Fruit fly (Drosophila melanogaster) whole organism, embryonic: Measurements from ENCODE around the gene Dis3.

Experiments
- Adf1 ChIP-seq: fragments of 200-800 bp; sonication (Bioruptor generic); IDR thresholded peaks from 2 replicates; pipeline ENCODE4 v1.3.6; 2022; ENCODE audit warnings: missing biosample characterization, missing genetic modification characterization
- Antp ChIP-seq: fragments of 200-800 bp; sonication (Bioruptor generic); optimal IDR thresholded peaks from 3 replicates; lab custom pipeline; 2016; ENCODE audit warnings: missing biosample characterization, missing genetic modification characterization
- BEAF-32 ChIP-seq: fragments of 200-800 bp; sonication (Bioruptor generic); optimal IDR thresholded peaks from 3 replicates; lab custom pipeline; 2017; ENCODE audit warnings: missing biosample characterization, missing genetic modification characterization, mild to moderate bottlenecking, moderate library complexity, missing genetic modification reagents
- CG10147 ChIP-seq: fragments of 200-800 bp; sonication (Bioruptor generic); optimal IDR thresholded peaks from 2 replicates; lab custom pipeline; 2019; ENCODE audit warnings: missing biosample characterization, mild to moderate bottlenecking, missing genetic modification characterization, moderate library complexity
- CG11456 ChIP-seq: fragments of 200-800 bp; sonication (Bioruptor generic); IDR thresholded peaks from 3 replicates; pipeline ENCODE4 v1.3.6; 2022; ENCODE audit warnings: missing biosample characterization, missing genetic modification characterization
- CG12391 ChIP-seq: fragments of 200-800 bp; sonication (Bioruptor generic); optimal IDR thresholded peaks from 3 replicates; lab custom pipeline; 2018; ENCODE audit warnings: missing biosample characterization, mild to moderate bottlenecking, missing genetic modification characterization, moderate library complexity
- CG13424 ChIP-seq: fragments of 200-800 bp; sonication (Bioruptor generic); optimal IDR thresholded peaks from 2 replicates; lab custom pipeline; 2019; ENCODE audit warnings: missing biosample characterization, mild to moderate bottlenecking, missing genetic modification characterization, moderate library complexity
- CG15011 ChIP-seq: fragments of 200-800 bp; sonication (Bioruptor generic); optimal IDR thresholded peaks from 3 replicates; lab custom pipeline; 2018; ENCODE audit warnings: missing biosample characterization, mild to moderate bottlenecking, missing genetic modification characterization
- CG1529 ChIP-seq: fragments of 200-800 bp; sonication (Bioruptor generic); optimal IDR thresholded peaks from 3 replicates; lab custom pipeline; 2018; ENCODE audit warnings: missing biosample characterization, missing genetic modification characterization
- CG15514 ChIP-seq: fragments of 200-800 bp; sonication (Bioruptor generic); optimal IDR thresholded peaks from 3 replicates; lab custom pipeline; 2017; ENCODE audit warnings: missing biosample characterization, missing genetic modification characterization, mild to moderate bottlenecking, moderate library complexity, missing genetic modification reagents
- CG15601 ChIP-seq: fragments of 200-800 bp; sonication (Bioruptor generic); optimal IDR thresholded peaks from 3 replicates; lab custom pipeline; 2019; ENCODE audit warnings: missing biosample characterization, mild to moderate bottlenecking, missing genetic modification characterization, moderate library complexity
- CG1602 ChIP-seq: fragments of 200-800 bp; sonication (Bioruptor generic); optimal IDR thresholded peaks from 3 replicates; lab custom pipeline; 2016; ENCODE audit warnings: missing biosample characterization, missing genetic modification characterization
- CG16779 ChIP-seq: fragments of 200-800 bp; sonication (Bioruptor generic); IDR thresholded peaks from 2 replicates; pipeline ENCODE4 v1.3.6; 2022; ENCODE audit warnings: missing biosample characterization, missing genetic modification characterization
- CG17361 ChIP-seq: fragments of 200-800 bp; sonication (Bioruptor generic); IDR thresholded peaks from 3 replicates; pipeline ENCODE4 v1.3.6; 2022; ENCODE audit warnings: missing biosample characterization, missing genetic modification characterization
- CG1792 ChIP-seq: fragments of 200-800 bp; sonication (Bioruptor generic); optimal IDR thresholded peaks from 2 replicates; lab custom pipeline; 2016; ENCODE audit warnings: missing biosample characterization, missing genetic modification characterization
- CG2129 ChIP-seq: fragments of 200-800 bp; sonication (Bioruptor generic); IDR thresholded peaks from 2 replicates; pipeline ENCODE4 v1.3.6; 2022; ENCODE audit warnings: missing biosample characterization, missing genetic modification characterization; ENCODE audit not compliant: partially characterized antibody
- CG2202 ChIP-seq: fragments of 200-800 bp; sonication (Bioruptor generic); optimal IDR thresholded peaks from 2 replicates; lab custom pipeline; 2018; ENCODE audit warnings: missing biosample characterization, mild to moderate bottlenecking, missing genetic modification characterization
- CG2875 ChIP-seq: fragments of 200-800 bp; sonication (Bioruptor generic); optimal IDR thresholded peaks from 2 replicates; lab custom pipeline; 2017; ENCODE audit warnings: missing biosample characterization, mild to moderate bottlenecking, missing genetic modification characterization, missing genetic modification reagents
- CG31388 ChIP-seq: fragments of 200-800 bp; sonication (Bioruptor generic); optimal IDR thresholded peaks from 2 replicates; lab custom pipeline; 2016; ENCODE audit warnings: missing biosample characterization, missing genetic modification characterization
- CG31441 ChIP-seq: fragments of 200-800 bp; sonication (Bioruptor generic); IDR thresholded peaks from 2 replicates; pipeline ENCODE4 v1.3.6; 2022; ENCODE audit warnings: missing biosample characterization, missing genetic modification characterization
- CG4328 ChIP-seq: fragments of 200-800 bp; sonication (Bioruptor generic); optimal IDR thresholded peaks from 3 replicates; lab custom pipeline; 2017; ENCODE audit warnings: missing biosample characterization, missing genetic modification reagents, missing genetic modification characterization
- CG4707 ChIP-seq: fragments of 200-800 bp; sonication (Bioruptor generic); optimal IDR thresholded peaks from 2 replicates; lab custom pipeline; 2018; ENCODE audit warnings: missing biosample characterization, mild to moderate bottlenecking, missing genetic modification characterization, moderate library complexity
- CG4820 ChIP-seq: fragments of 200-800 bp; sonication (Bioruptor generic); optimal IDR thresholded peaks from 3 replicates; lab custom pipeline; 2016; ENCODE audit warnings: missing biosample characterization, missing genetic modification characterization
- CG5953 ChIP-seq: fragments of 200-800 bp; sonication (Bioruptor generic); IDR thresholded peaks from 2 replicates; pipeline ENCODE4 v1.3.6; 2022; ENCODE audit warnings: missing biosample characterization, missing genetic modification characterization
- CG6791 ChIP-seq: fragments of 200-800 bp; sonication (Bioruptor generic); IDR thresholded peaks from 3 replicates; pipeline ENCODE4 v1.3.6; 2022; ENCODE audit warnings: missing biosample characterization, missing genetic modification characterization; ENCODE audit not compliant: partially characterized antibody
- CG7963 ChIP-seq: fragments of 200-800 bp; sonication (Bioruptor generic); IDR thresholded peaks from 3 replicates; pipeline ENCODE4 v1.3.6; 2022; ENCODE audit warnings: missing biosample characterization, missing genetic modification characterization; ENCODE audit not compliant: partially characterized antibody
- Doc2 ChIP-seq: fragments of 200-800 bp; sonication (Bioruptor generic); IDR thresholded peaks from 2 replicates; pipeline ENCODE4 v1.3.6; 2022; ENCODE audit warnings: missing biosample characterization, missing genetic modification characterization
- ERR ChIP-seq: fragments of 200-800 bp; sonication (Bioruptor generic); optimal IDR thresholded peaks from 2 replicates; lab custom pipeline; 2016; ENCODE audit warnings: missing biosample characterization, missing genetic modification characterization
- Gug ChIP-seq: fragments of 200-800 bp; sonication (Bioruptor generic); IDR thresholded peaks from 4 replicates; pipeline ENCODE4 v1.3.6; 2022; ENCODE audit warnings: missing biosample characterization, missing genetic modification characterization
- H2.0 ChIP-seq: fragments of 200-800 bp; sonication (Bioruptor generic); IDR thresholded peaks from 2 replicates; pipeline ENCODE4 v1.3.6; 2022; ENCODE audit warnings: missing biosample characterization, missing genetic modification characterization
- HLH54F ChIP-seq: fragments of 200-800 bp; sonication (Bioruptor generic); optimal IDR thresholded peaks from 3 replicates; lab custom pipeline; 2016; ENCODE audit warnings: missing biosample characterization, missing genetic modification characterization
- HLHmδ ChIP-seq: fragments of 200-800 bp; sonication (Bioruptor generic); optimal IDR thresholded peaks from 2 replicates; lab custom pipeline; 2018; ENCODE audit warnings: missing biosample characterization, mild to moderate bottlenecking, missing genetic modification characterization, moderate library complexity
- HmgD ChIP-seq: fragments of 200-800 bp; sonication (Bioruptor generic); optimal IDR thresholded peaks from 3 replicates; lab custom pipeline; 2016; ENCODE audit warnings: missing biosample characterization, missing genetic modification characterization
- Hr51 ChIP-seq, 2 experiments: fragments of 200-800 bp; sonication (Bioruptor generic); optimal IDR thresholded peaks; 2 replicates in 1 of 2; 3 replicates in 1 of 2; lab custom pipeline; 2016 to 2018; ENCODE audit warnings: missing biosample characterization in 2 of 2, missing genetic modification characterization in 2 of 2, mild to moderate bottlenecking in 1 of 2, moderate library complexity in 1 of 2
- MESR4 ChIP-seq: fragments of 200-800 bp; sonication (Bioruptor generic); optimal IDR thresholded peaks from 2 replicates; lab custom pipeline; 2018; ENCODE audit warnings: missing biosample characterization, mild to moderate bottlenecking, missing genetic modification characterization, moderate library complexity
- Rfx ChIP-seq: fragments of 200-800 bp; sonication (Bioruptor generic); IDR thresholded peaks from 2 replicates; pipeline ENCODE4 v1.3.6; 2022; ENCODE audit warnings: missing biosample characterization, missing genetic modification characterization
- Xbp1 ChIP-seq: fragments of 200-800 bp; sonication (Bioruptor generic); optimal IDR thresholded peaks from 3 replicates; lab custom pipeline; 2016; ENCODE audit warnings: missing biosample characterization, mild to moderate bottlenecking, missing genetic modification characterization
- cg ChIP-seq: fragments of 200-800 bp; sonication (Bioruptor generic); optimal IDR thresholded peaks from 3 replicates; lab custom pipeline; 2019; ENCODE audit warnings: missing biosample characterization, mild to moderate bottlenecking, missing genetic modification characterization, moderate library complexity
- ci ChIP-seq: fragments of 200-800 bp; sonication (Bioruptor generic); IDR thresholded peaks from 3 replicates; pipeline ENCODE4 v1.3.6; 2022; ENCODE audit warnings: missing biosample characterization, missing genetic modification characterization
- ems ChIP-seq: fragments of 200-800 bp; sonication (Bioruptor generic); optimal IDR thresholded peaks from 3 replicates; lab custom pipeline; 2016; ENCODE audit warnings: missing biosample characterization, missing genetic modification characterization
- fd3F ChIP-seq: fragments of 200-800 bp; sonication (Bioruptor generic); optimal IDR thresholded peaks from 2 replicates; lab custom pipeline; 2018; ENCODE audit warnings: missing biosample characterization, mild to moderate bottlenecking, missing genetic modification characterization, moderate library complexity
- gcm2 ChIP-seq: fragments of 200-800 bp; sonication (Bioruptor generic); optimal IDR thresholded peaks from 2 replicates; lab custom pipeline; 2016; ENCODE audit warnings: missing biosample characterization, missing genetic modification characterization
- kay ChIP-seq: fragments of 200-800 bp; sonication (Bioruptor generic); optimal IDR thresholded peaks from 2 replicates; lab custom pipeline; 2016; ENCODE audit warnings: missing biosample characterization, missing genetic modification characterization
- mld ChIP-seq: fragments of 200-800 bp; sonication (Bioruptor generic); IDR thresholded peaks from 3 replicates; pipeline ENCODE4 v1.3.6; 2022; ENCODE audit warnings: missing biosample characterization, missing genetic modification characterization; ENCODE audit not compliant: partially characterized antibody
- pb ChIP-seq: fragments of 200-800 bp; sonication (Bioruptor generic); optimal IDR thresholded peaks from 3 replicates; lab custom pipeline; 2016; ENCODE audit warnings: missing biosample characterization, missing genetic modification characterization
- phol ChIP-seq: fragments of 200-800 bp; sonication (Bioruptor generic); optimal IDR thresholded peaks from 3 replicates; lab custom pipeline; 2018; ENCODE audit warnings: missing biosample characterization, mild to moderate bottlenecking, missing genetic modification characterization, moderate library complexity
- slp2 ChIP-seq: fragments of 200-800 bp; sonication (Bioruptor generic); optimal IDR thresholded peaks from 2 replicates; lab custom pipeline; 2016; ENCODE audit warnings: missing biosample characterization, missing genetic modification characterization
- trh ChIP-seq: fragments of 200-800 bp; sonication (Bioruptor generic); optimal IDR thresholded peaks from 2 replicates; lab custom pipeline; 2016; ENCODE audit warnings: missing biosample characterization, missing genetic modification characterization
- unpg ChIP-seq: fragments of 200-800 bp; sonication (Bioruptor generic); optimal IDR thresholded peaks from 3 replicates; lab custom pipeline; 2018; ENCODE audit warnings: missing biosample characterization, mild to moderate bottlenecking, missing genetic modification characterization, moderate library complexity
- usp ChIP-seq: fragments of >200 bp; optimal IDR thresholded peaks from 2 replicates; lab custom pipeline; 2017; ENCODE audit warnings: missing biosample characterization, missing genetic modification characterization
- zen2 ChIP-seq: fragments of 200-800 bp; sonication (Bioruptor generic); IDR thresholded peaks from 3 replicates; pipeline ENCODE4 v1.3.6; 2022; ENCODE audit warnings: missing biosample characterization, missing genetic modification characterization; ENCODE audit not compliant: partially characterized antibody

Gene Dis3

DNA sequence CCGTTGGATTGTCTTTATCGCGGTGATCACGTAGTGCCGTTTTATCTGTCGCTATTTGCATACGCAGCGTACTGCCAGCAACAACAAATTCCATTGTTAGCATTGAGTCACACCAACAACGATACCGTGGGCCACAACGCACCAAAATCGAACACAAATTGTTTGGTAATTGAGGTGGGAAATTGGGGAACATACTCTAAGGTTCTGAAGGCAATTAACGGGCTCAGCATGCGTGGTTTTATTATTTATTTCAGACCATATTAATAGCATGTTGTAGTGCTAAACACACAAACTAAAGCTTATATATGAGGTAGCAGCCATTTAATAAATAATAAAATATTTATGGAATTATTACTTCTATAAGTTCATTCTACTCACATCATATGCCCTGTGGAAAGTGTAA, 34.7 kb upstream of the Dis3 start (continued):
- TF ChIP-seq CG15514 (no peak), CG12391 (tag; lab: Kevin White, UChicago) (peak; percentile 33), CG31441 (GFP tag; lab: Robert Waterston, UW) (peak; percentile 58), slp2 (GFP tag; lab: Kevin White, UChicago) (no peak), pb (GFP tag; lab: Kevin White, UChicago) (no peak), ems (no peak), Hr51 (GFP tag; optimal IDR thresholded peaks at IDR 0.05; lab: Kevin White, UChicago) (peak in 1 of 2 experiments; percentile 18), CG4820 (GFP tag; lab: Kevin White, UChicago) (no peak), CG4707 (GFP tag; lab: Kevin White, UChicago) (peak; percentile 89), CG1602 (GFP tag; lab: Kevin White, UChicago) (no peak), fd3F (GFP tag; lab: Kevin White, UChicago) (no peak), CG4328 (GFP tag; lab: Kevin White, UChicago) (no peak), cg (GFP tag; lab: Kevin White, UChicago) (no peak), CG2129 (GFP tag; lab: Robert Waterston, UW) (no peak), HLHmδ (GFP tag; lab: Kevin White, UChicago) (peak; percentile 65), zen2 (GFP tag; lab: Robert Waterston, UW) (no peak), Rfx (no peak), CG31388 (GFP tag; lab: Kevin White, UChicago) (no peak), CG1792 (GFP tag; lab: Kevin White, UChicago) (no peak), CG11456 (GFP tag; lab: Robert Waterston, UW) (no peak), CG15011 (peak; percentile 10), CG2202 (tag; lab: Kevin White, UChicago) (no peak), Gug (GFP tag; lab: Robert Waterston, UW) (no peak), CG13424 (tag; lab: Kevin White, UChicago) (peak; percentile 8), gcm2 (peak; percentile 22), MESR4 (GFP tag; lab: Kevin White, UChicago) (no peak), CG16779 (no peak), CG10147 (no peak), CG7963 (GFP tag; lab: Robert Waterston, UW) (no peak), kay (peak; percentile 24), usp (GFP tag; lab: Kevin White, UChicago) (no peak), CG17361 (peak; percentile 31; the same call in 1 of the 3 replicates), Xbp1 (peak; percentile 1), phol (tag; lab: Kevin White, UChicago) (peak; percentile 54), BEAF-32 (GFP tag; lab: Kevin White, UChicago) (no peak), H2.0 (GFP tag; lab: Robert Waterston, UW) (no peak), unpg (no peak), Antp (GFP tag; lab: Kevin White, UChicago) (no peak), ci (GFP tag; lab: Robert Waterston, UW) (peak; percentile 43; the same call in 1 of the 3 replicates), HmgD (GFP tag; lab: Kevin White, UChicago) (no peak), CG2875 (peak; percentile 34), Doc2 (no peak), CG1529 (GFP tag; lab: Kevin White, UChicago) (peak; percentile 17), CG6791 (GFP tag; lab: Robert Waterston, UW) (no peak), Adf1 (no peak), CG15601 (tag; lab: Kevin White, UChicago) (no peak), ERR (GFP tag; lab: Kevin White, UChicago) (no peak), HLH54F (no peak), CG5953 (GFP tag; lab: Robert Waterston, UW) (no peak), mld (GFP tag; lab: Robert Waterston, UW) (no peak), trh (GFP tag; lab: Kevin White, UChicago) (peak; percentile 1)
